Worm (Caenorhabditis elegans) whole organism, L4/young adult: ENCODE measurements around the gene Y48A6B.9.

Source experiments
- W03F9.2 ChIP-seq: fragments of 150-350 bp; optimal IDR thresholded peaks from 2 replicates; lab custom pipeline; 2014; ENCODE audit warnings: missing biosample characterization, missing genetic modification characterization
- dao-5 ChIP-seq: sonication (generic microtip); optimal IDR thresholded peaks from 2 replicates; lab custom pipeline; 2016; ENCODE audit warnings: missing genotype, missing genetic modification characterization, moderate library complexity, missing compliant biosample characterization
- him-1 ChIP-seq: sonication (generic microtip); optimal IDR thresholded peaks from 2 replicates; lab custom pipeline; 2016; ENCODE audit warnings: missing genotype, missing genetic modification reagents, missing genetic modification characterization, missing compliant biosample characterization

DNA sequence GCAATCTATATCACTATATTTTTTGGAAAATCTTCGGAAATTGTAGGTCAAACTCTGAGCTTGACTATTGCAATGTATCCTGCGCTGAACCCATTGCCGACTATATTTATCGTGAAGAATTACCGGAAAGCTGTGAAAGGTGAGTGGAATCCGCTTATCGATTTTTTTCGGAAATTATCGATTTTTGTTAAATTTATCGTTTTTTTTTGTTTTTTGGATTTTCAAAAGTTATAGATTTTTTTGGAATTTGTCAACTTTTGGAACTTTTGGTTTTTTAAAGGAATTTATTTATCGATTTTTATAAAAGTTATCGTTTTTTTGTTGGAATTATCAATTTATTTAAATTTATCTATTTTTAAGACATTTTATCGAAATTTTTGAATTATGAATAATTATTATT is 43.8 kb downstream of the Y48A6B.9 start:
- TF ChIP-seq him-1 (tag; lab: Kevin White, UChicago) (no peak), W03F9.2 (tag; lab: Kevin White, UChicago) (no peak), dao-5 (tag; lab: Kevin White, UChicago) (no peak)
